Fruit fly (Drosophila melanogaster): Measurements from ENCODE around the gene Ndc80.

Ndc80 gene

dm6 chrX:13572382-13572781 is 39.5 kb downstream of the Ndc80 start (continued):
- TF ChIP-seq scrt (GFP tag; optimal IDR thresholded peaks at IDR 0.05) (peak; percentile 18), Dll (GFP tag; IDR thresholded peaks at IDR 0.05; ENCODE audit: partially characterized antibody) (no peak), CG12769 (tag; optimal IDR thresholded peaks at IDR 0.05) (no peak), zfh1 (GFP tag; IDR thresholded peaks at IDR 0.05) (peak; percentile 57; the same call in 2 of the 3 replicates), CG7357 (GFP tag; IDR thresholded peaks at IDR 0.05) (peak; percentile 47; the same call in 1 of the 3 replicates), usp (GFP tag; optimal IDR thresholded peaks at IDR 0.05) (no peak), Hmx (GFP tag; optimal IDR thresholded peaks at IDR 0.05) (no peak), wek (GFP tag; optimal IDR thresholded peaks at IDR 0.05) (no peak), CG13624 (GFP tag; optimal IDR thresholded peaks at IDR 0.05) (no peak), corto (GFP tag; optimal IDR thresholded peaks at IDR 0.05) (no peak), abd-A (tag; optimal IDR thresholded peaks at IDR 0.05) (no peak), ttk (GFP tag; IDR thresholded peaks at IDR 0.05) (no peak), Doc2 (GFP tag; IDR thresholded peaks at IDR 0.05) (no peak), hth (optimal IDR thresholded peaks at IDR 0.05) (no peak), insv (GFP tag; optimal IDR thresholded peaks at IDR 0.05) (no peak), CG5180 (GFP tag; optimal IDR thresholded peaks at IDR 0.05) (no peak), CG11456 (GFP tag; IDR thresholded peaks at IDR 0.05) (no peak), CG10565 (GFP tag; optimal IDR thresholded peaks at IDR 0.05) (no peak), HmgD (GFP tag; optimal IDR thresholded peaks at IDR 0.05) (no peak), CG17802 (tag; optimal IDR thresholded peaks at IDR 0.05) (no peak), ash1 (GFP tag; optimal IDR thresholded peaks at IDR 0.05) (no peak), CG3726 (GFP tag; IDR thresholded peaks at IDR 0.05) (no peak), Dfd (GFP tag; optimal IDR thresholded peaks at IDR 0.05) (peak in 1 of 2 experiments; percentile 17), Optix (GFP tag; IDR thresholded peaks at IDR 0.05) (no peak), unc-4 (GFP tag; IDR thresholded peaks at IDR 0.05; ENCODE audit: partially characterized antibody) (no peak), Antp (GFP tag; optimal IDR thresholded peaks at IDR 0.05) (peak; percentile 35), grau (tag; optimal IDR thresholded peaks at IDR 0.05) (peak; percentile 71), B-H2 (GFP tag; optimal IDR thresholded peaks at IDR 0.05) (no peak), sens (GFP tag) (peak; percentile 95), CG17912 (GFP tag; optimal IDR thresholded peaks at IDR 0.05) (no peak), Hr39 (optimal IDR thresholded peaks at IDR 0.05) (no peak), nerfin-1 (tag; optimal IDR thresholded peaks at IDR 0.05) (peak; percentile 17), ara (GFP tag; IDR thresholded peaks at IDR 0.05) (peak; percentile 44; the same call in 1 of the 2 replicates), CG3838 (GFP tag; optimal IDR thresholded peaks at IDR 0.05) (no peak), Hr78 (GFP tag; optimal IDR thresholded peaks at IDR 0.05) (no peak), C15 (GFP tag; IDR thresholded peaks at IDR 0.05) (no peak), Jarid2 (GFP tag; optimal IDR thresholded peaks at IDR 0.05) (peak; percentile 7), yki (optimal IDR thresholded peaks at IDR 0.05) (no peak), dan (GFP tag; IDR thresholded peaks at IDR 0.05) (no peak), shn (GFP tag; optimal IDR thresholded peaks at IDR 0.05) (peak; percentile 6), CG6683 (GFP tag; optimal IDR thresholded peaks at IDR 0.05) (no peak), trem (tag; optimal IDR thresholded peaks at IDR 0.05) (peak; percentile 23), CG8944 (GFP tag; optimal IDR thresholded peaks at IDR 0.05) (peak; percentile 57), da (GFP tag; optimal IDR thresholded peaks at IDR 0.05) (no peak), BtbVII (GFP tag; optimal IDR thresholded peaks at IDR 0.05) (peak; percentile 29), CG17359 (tag; optimal IDR thresholded peaks at IDR 0.05) (peak; percentile 47), CG12942 (GFP tag; optimal IDR thresholded peaks at IDR 0.05) (peak; percentile 31), bab2 (GFP tag; optimal IDR thresholded peaks at IDR 0.05) (peak; percentile 49), Hr3 (GFP tag; optimal IDR thresholded peaks at IDR 0.05) (peak; percentile 34), pum (GFP tag; optimal IDR thresholded peaks at IDR 0.05) (peak; percentile 42), gcm (GFP tag; optimal IDR thresholded peaks at IDR 0.05) (peak; percentile 37), org-1 (GFP tag; optimal IDR thresholded peaks at IDR 0.05) (peak; percentile 58), CG7928 (GFP tag; optimal IDR thresholded peaks at IDR 0.05) (no peak)
